Worm (Caenorhabditis elegans): ENCODE measurements around the gene tofu-6.

Gene tofu-6

DNA sequence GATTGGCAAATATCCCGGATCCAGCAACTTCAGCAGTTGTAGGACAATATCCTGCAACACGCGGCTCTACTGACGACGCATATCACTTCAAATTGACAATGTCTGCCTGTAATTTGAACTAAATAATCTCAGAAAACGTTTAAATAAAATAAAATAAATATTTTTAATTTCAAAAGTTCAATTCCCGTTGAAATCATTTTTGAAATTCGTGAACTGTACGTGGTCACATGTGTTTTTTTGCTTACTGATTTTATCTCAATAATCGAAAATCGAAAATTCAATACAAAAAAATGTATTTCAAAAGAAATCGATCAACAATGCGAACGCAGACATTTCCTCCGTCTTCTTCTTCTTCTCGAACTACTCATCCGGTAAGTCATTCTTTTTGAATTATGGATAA lies 16.5 kb downstream of the tofu-6 start, which contains the start of gene F07F6.1:
TSS of gene F07F6.1 (plus strand) at position 301 of the 400 bp plus-strand sequence.
- TF ChIP-seq ceh-45 (GFP tag; IDR thresholded peaks at IDR 0.05) (no peak), odd-2 (tag; optimal IDR thresholded peaks at IDR 0.05) (no peak), ceh-18 (tag; optimal IDR thresholded peaks at IDR 0.05) (no peak), ztf-16 (tag; optimal IDR thresholded peaks at IDR 0.05) (no peak), sox-4 (tag; optimal IDR thresholded peaks at IDR 0.05) (no peak), ets-4 (tag; optimal IDR thresholded peaks at IDR 0.05) (no peak), K09A11.1 (tag; optimal IDR thresholded peaks at IDR 0.05; ENCODE audit: insufficient read depth) (no peak), pax-1 (tag; optimal IDR thresholded peaks at IDR 0.05) (no peak), madf-2 (tag; optimal IDR thresholded peaks at IDR 0.05) (no peak), dmd-4 (tag; optimal IDR thresholded peaks at IDR 0.05; ENCODE audit: borderline replicate concordance) (no peak), lim-6 (tag; optimal IDR thresholded peaks at IDR 0.05) (no peak), elt-4 (tag; optimal IDR thresholded peaks at IDR 0.05) (no peak), mec-3 (tag; optimal IDR thresholded peaks at IDR 0.05; ENCODE audit: borderline replicate concordance) (no peak), hlh-6 (tag; optimal IDR thresholded peaks at IDR 0.05) (no peak), C38D4.7 (GFP tag; optimal IDR thresholded peaks at IDR 0.05) (no peak), ceh-24 (tag; optimal IDR thresholded peaks at IDR 0.05) (no peak), unc-55 (GFP tag; optimal IDR thresholded peaks at IDR 0.05) (no peak), pha-2 (tag; optimal IDR thresholded peaks at IDR 0.05) (no peak), nhr-11 (tag; optimal IDR thresholded peaks at IDR 0.05) (no peak), tbx-2 (tag; optimal IDR thresholded peaks at IDR 0.05) (no peak)

DNA sequence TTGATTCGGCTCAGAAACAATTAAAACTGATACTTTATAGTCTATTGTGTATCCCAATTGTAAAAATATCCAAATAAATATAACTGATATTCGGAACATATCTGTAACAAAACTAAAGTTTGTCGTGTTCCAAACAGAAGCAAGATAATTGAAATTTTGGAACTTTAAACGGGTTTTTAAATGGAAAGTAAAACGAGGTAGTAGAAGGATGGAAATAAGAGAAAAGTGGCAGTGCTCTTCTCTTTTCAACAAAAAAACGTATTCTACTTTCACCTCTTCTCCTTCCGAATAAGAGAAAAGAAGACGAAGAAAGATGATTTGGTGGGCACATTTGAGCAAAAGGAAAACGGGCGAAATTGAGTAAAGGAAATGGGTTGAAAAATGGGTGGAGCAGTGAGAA lies 25.5 kb downstream of the tofu-6 start, which contains the start of gene nmr-1:
TSS of gene nmr-1 (minus strand) at position 101 of the 400 bp plus-strand sequence.
- TF ChIP-seq unc-55 (GFP tag; optimal IDR thresholded peaks at IDR 0.05) (no peak), ceh-45 (GFP tag; IDR thresholded peaks at IDR 0.05) (no peak), fax-1 (tag; optimal IDR thresholded peaks at IDR 0.05) (no peak), ceh-6 (GFP tag; optimal IDR thresholded peaks at IDR 0.05) (no peak), sox-4 (tag; optimal IDR thresholded peaks at IDR 0.05) (no peak), ceh-31 (tag; optimal IDR thresholded peaks at IDR 0.05) (no peak), rnt-1 (tag; optimal IDR thresholded peaks at IDR 0.05) (no peak), tbx-7 (tag; optimal IDR thresholded peaks at IDR 0.05) (no peak), ceh-24 (tag; optimal IDR thresholded peaks at IDR 0.05) (no peak), sox-2 (GFP tag; IDR thresholded peaks at IDR 0.05) (no peak), ceh-9 (tag; optimal IDR thresholded peaks at IDR 0.05) (no peak), ceh-19 (GFP tag; optimal IDR thresholded peaks at IDR 0.05) (no peak), ama-1 (optimal IDR thresholded peaks at IDR 0.05) (no peak), elt-2 (tag; optimal IDR thresholded peaks at IDR 0.05) (no peak), ref-2 (tag; optimal IDR thresholded peaks at IDR 0.05) (no peak), ceh-14 (tag; optimal IDR thresholded peaks at IDR 0.05) (no peak), hlh-30 (tag; optimal IDR thresholded peaks at IDR 0.05; ENCODE audit: insufficient read depth) (no peak), ceh-2 (tag; optimal IDR thresholded peaks at IDR 0.05) (no peak), hlh-15 (tag; optimal IDR thresholded peaks at IDR 0.05) (no peak), pros-1 (tag; optimal IDR thresholded peaks at IDR 0.05) (no peak)

DNA sequence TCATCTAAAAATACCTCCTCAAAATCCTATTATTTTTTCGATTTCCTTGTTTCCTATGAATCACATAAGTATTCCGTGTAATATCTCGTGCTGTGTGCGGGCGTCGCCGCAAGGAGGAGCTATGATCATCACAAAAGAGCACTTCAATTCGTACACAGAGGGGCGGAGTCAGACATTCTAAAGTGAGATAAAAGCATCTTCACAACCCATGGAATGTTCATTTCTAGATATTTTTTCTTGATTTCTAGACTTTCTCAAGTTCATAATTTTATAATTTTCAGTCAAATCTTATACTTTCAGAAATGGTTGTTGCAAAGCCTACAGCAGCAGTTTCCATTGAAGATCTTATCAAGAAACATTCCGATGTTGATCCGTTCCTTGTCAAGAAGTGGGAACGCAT lies 26.3 kb downstream of the tofu-6 start, which contains the start of gene cex-1:
TSS of gene cex-1 (plus strand) at position 301 of the 400 bp plus-strand sequence.
- no peak for TF ChIP-seq sox-2 (GFP tag; IDR thresholded peaks at IDR 0.05)
- no peak for TF ChIP-seq lin-11 (tag; optimal IDR thresholded peaks at IDR 0.05)
- TF ChIP-seq T23F11.4 (GFP tag; optimal IDR thresholded peaks at IDR 0.05), result no peak
- TF ChIP-seq ceh-9 (tag; optimal IDR thresholded peaks at IDR 0.05), result no peak
- TF ChIP-seq K09A11.1 (tag; optimal IDR thresholded peaks at IDR 0.05; ENCODE audit: insufficient read depth), result no peak
- TF ChIP-seq pha-4 (tag; optimal IDR thresholded peaks at IDR 0.05), result no peak
- TF ChIP-seq ahr-1 (tag; optimal IDR thresholded peaks at IDR 0.05), result no peak
- TF ChIP-seq C38D4.7 (GFP tag; optimal IDR thresholded peaks at IDR 0.05), result no peak
- no peak for TF ChIP-seq ztf-16 (tag; optimal IDR thresholded peaks at IDR 0.05)
- TF ChIP-seq ceh-34 (tag; optimal IDR thresholded peaks at IDR 0.05), result no peak
- no peak for TF ChIP-seq hlh-15 (tag; optimal IDR thresholded peaks at IDR 0.05)
- TF ChIP-seq unc-86 (tag; optimal IDR thresholded peaks at IDR 0.05), result no peak
- no peak for TF ChIP-seq ref-2 (tag; optimal IDR thresholded peaks at IDR 0.05)
- TF ChIP-seq ceh-30 (tag; optimal IDR thresholded peaks at IDR 0.05), result no peak
- no peak for TF ChIP-seq lim-6 (tag; optimal IDR thresholded peaks at IDR 0.05)
